Worm (Caenorhabditis elegans): ENCODE data around the gene F54B11.7.

The F54B11.7 gene

ce11 chrX:13604946-13605617 is 4.8 kb downstream of the F54B11.7 start, which contains the start of gene F54B11.9:
Gene F54B11.9 (plus strand): TSS chrX:13605567.
- TF ChIP-seq R02D3.7 (tag; optimal IDR thresholded peaks at IDR 0.05) (no peak), nhr-23 (tag; optimal IDR thresholded peaks at IDR 0.05) (no peak), elt-3 (tag; optimal IDR thresholded peaks at IDR 0.05) (no peak), ceh-16 (tag; optimal IDR thresholded peaks at IDR 0.05) (no peak), nhr-43 (tag; optimal IDR thresholded peaks at IDR 0.05; ENCODE audit: poor library complexity, severe bottlenecking) (no peak), ceh-82 (tag; optimal IDR thresholded peaks at IDR 0.05) (no peak), nhr-25 (tag; optimal IDR thresholded peaks at IDR 0.05) (no peak), ztf-11 (tag; optimal IDR thresholded peaks at IDR 0.05) (no peak), nhr-77 (tag; optimal IDR thresholded peaks at IDR 0.05) (no peak), ceh-28 (tag; optimal IDR thresholded peaks at IDR 0.05) (no peak), jun-1 (tag; optimal IDR thresholded peaks at IDR 0.05) (no peak), snpc-4 (tag; optimal IDR thresholded peaks at IDR 0.05) (no peak), ZK546.5 (tag; optimal IDR thresholded peaks at IDR 0.05) (no peak), lsy-12 (tag; optimal IDR thresholded peaks at IDR 0.05) (no peak), fkh-10 (GFP tag; optimal IDR thresholded peaks at IDR 0.05) (no peak), aly-2 (tag; optimal IDR thresholded peaks at IDR 0.05) (no peak), nhr-237 (tag; optimal IDR thresholded peaks at IDR 0.05) (no peak), nhr-28 (tag; optimal IDR thresholded peaks at IDR 0.05) (no peak)

- TF ChIP-seq unc-62 (GFP tag; optimal IDR thresholded peaks at IDR 0.05) (no peak), jun-1 (tag; optimal IDR thresholded peaks at IDR 0.05) (no peak), tbx-2 (tag; optimal IDR thresholded peaks at IDR 0.05) (no peak), nhr-43 (tag; optimal IDR thresholded peaks at IDR 0.05; ENCODE audit: poor library complexity, severe bottlenecking) (no peak), fos-1 (tag; optimal IDR thresholded peaks at IDR 0.05) (no peak), unc-39 (tag; optimal IDR thresholded peaks at IDR 0.05) (no peak)
These were observed 5.6 kb downstream of the F54B11.7 start for ce11 chrX:13605854-13606253.

DNA sequence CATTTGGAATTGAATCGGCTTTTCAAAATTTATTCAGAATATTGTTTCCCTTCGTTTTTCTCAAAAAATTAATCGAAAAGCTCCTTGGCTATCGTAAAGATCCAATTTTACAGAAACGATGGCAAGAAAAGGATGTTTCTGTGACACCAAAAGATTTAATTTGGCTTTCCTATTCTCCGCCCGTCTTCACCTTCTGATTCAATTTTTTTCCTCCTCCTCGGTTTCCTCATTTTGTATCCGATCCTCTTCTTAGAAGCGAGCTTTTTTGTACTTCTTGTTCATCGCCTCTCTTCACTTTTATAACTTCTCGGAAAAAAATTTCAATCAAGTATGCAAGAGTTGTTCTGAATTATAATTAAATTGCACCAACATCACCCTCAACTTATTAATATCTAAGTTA is 9.8 kb downstream of the F54B11.7 start:
- TF ChIP-seq nfya-1 (tag; optimal IDR thresholded peaks at IDR 0.05; ENCODE audit: insufficient read depth) (no peak), ztf-11 (tag; optimal IDR thresholded peaks at IDR 0.05) (no peak), ceh-9 (tag; optimal IDR thresholded peaks at IDR 0.05) (no peak), fkh-2 (tag; optimal IDR thresholded peaks at IDR 0.05) (no peak), fkh-10 (GFP tag; optimal IDR thresholded peaks at IDR 0.05) (peak; percentile 52), lin-15B (tag; optimal IDR thresholded peaks at IDR 0.05) (no peak), unc-39 (tag; optimal IDR thresholded peaks at IDR 0.05) (no peak)

- TF ChIP-seq ama-1 (optimal IDR thresholded peaks at IDR 0.05) (no peak), ceh-82 (tag; optimal IDR thresholded peaks at IDR 0.05) (no peak), fkh-10 (GFP tag; optimal IDR thresholded peaks at IDR 0.05) (no peak), daf-12 (tag; optimal IDR thresholded peaks at IDR 0.05) (no peak), egl-5 (tag; optimal IDR thresholded peaks at IDR 0.05) (no peak), nhr-43 (tag; optimal IDR thresholded peaks at IDR 0.05; ENCODE audit: poor library complexity, severe bottlenecking) (no peak), elt-3 (tag; optimal IDR thresholded peaks at IDR 0.05) (no peak), sea-2 (GFP tag; optimal IDR thresholded peaks at IDR 0.05) (no peak), fos-1 (tag; optimal IDR thresholded peaks at IDR 0.05) (no peak), nhr-11 (tag; optimal IDR thresholded peaks at IDR 0.05) (no peak), fkh-2 (tag; optimal IDR thresholded peaks at IDR 0.05) (no peak), lsy-12 (tag; optimal IDR thresholded peaks at IDR 0.05) (no peak), nhr-77 (tag; optimal IDR thresholded peaks at IDR 0.05) (no peak), nhr-25 (tag; optimal IDR thresholded peaks at IDR 0.05) (no peak), nhr-76 (tag; optimal IDR thresholded peaks at IDR 0.05) (no peak), nfya-1 (tag; optimal IDR thresholded peaks at IDR 0.05; ENCODE audit: insufficient read depth) (no peak), R02D3.7 (tag; optimal IDR thresholded peaks at IDR 0.05) (no peak), hmg-11 (tag; optimal IDR thresholded peaks at IDR 0.05) (no peak), eor-1 (tag; optimal IDR thresholded peaks at IDR 0.05) (no peak), egl-27 (tag; optimal IDR thresholded peaks at IDR 0.05) (no peak)
These were observed 14.9 kb downstream of the F54B11.7 start for ce11 chrX:13615181-13615580.

All from whole organism, L3 larva.